Fruit fly (Drosophila melanogaster): ENCODE results near the gene PDCD-5.

DNA sequence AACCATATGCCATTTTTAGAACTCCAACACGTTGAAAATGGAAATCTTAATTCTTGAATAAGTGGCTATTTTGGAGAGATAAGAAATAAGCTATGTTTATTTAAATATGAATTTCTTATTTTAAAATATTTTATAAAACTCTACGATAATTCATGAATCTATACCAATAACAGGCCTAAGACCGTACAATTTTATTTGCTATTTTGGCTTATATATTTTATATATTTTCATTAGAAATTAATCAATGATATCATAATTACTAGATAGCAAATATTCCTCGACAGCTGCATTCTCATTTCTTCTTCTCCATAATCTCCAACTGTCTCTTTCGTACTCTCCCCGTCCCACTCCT lies 19.9 kb downstream of the PDCD-5 start:
- TF ChIP-seq usp (GFP tag; optimal IDR thresholded peaks at IDR 0.05) (no peak), OdsH (GFP tag; optimal IDR thresholded peaks at IDR 0.05) (peak; percentile 45), CrebA (GFP tag; optimal IDR thresholded peaks at IDR 0.05; ENCODE audit: borderline replicate concordance) (no peak), h (GFP tag; optimal IDR thresholded peaks at IDR 0.05) (no peak), pan (optimal IDR thresholded peaks at IDR 0.05) (no peak), Dfd (GFP tag; optimal IDR thresholded peaks at IDR 0.05) (no peak), woc (GFP tag; optimal IDR thresholded peaks at IDR 0.05) (no peak), fru (GFP tag; optimal IDR thresholded peaks at IDR 0.05) (no peak), CG9705 (GFP tag; optimal IDR thresholded peaks at IDR 0.05) (no peak), tai (GFP tag; optimal IDR thresholded peaks at IDR 0.05) (no peak)

Measured in whole organism, wandering third instar larva.